Fruit fly (Drosophila melanogaster) whole organism, prepupa: ENCODE measurements around the gene plx.

Experiments used
- CG10631 ChIP-seq: fragments of 200-800 bp; sonication (Bioruptor generic); optimal IDR thresholded peaks from 2 replicates; lab custom pipeline; 2016; ENCODE audit warnings: missing biosample characterization, missing genetic modification characterization
- CG11902 ChIP-seq: fragments of 200-800 bp; sonication (Bioruptor generic); optimal IDR thresholded peaks from 3 replicates; lab custom pipeline; 2016; ENCODE audit warnings: missing biosample characterization, missing genetic modification characterization
- CG34406 ChIP-seq: fragments of 200-800 bp; sonication (Bioruptor generic); optimal IDR thresholded peaks from 3 replicates; lab custom pipeline; 2016; ENCODE audit warnings: missing biosample characterization, missing genetic modification characterization
- CG4318 ChIP-seq: fragments of 200-800 bp; sonication (Bioruptor generic); optimal IDR thresholded peaks from 3 replicates; lab custom pipeline; 2017; ENCODE audit warnings: missing biosample characterization, mild to moderate bottlenecking, missing genetic modification characterization
- CG6854 ChIP-seq: fragments of 200-800 bp; sonication (Bioruptor generic); optimal IDR thresholded peaks from 2 replicates; lab custom pipeline; 2017; ENCODE audit warnings: missing biosample characterization, mild to moderate bottlenecking, missing genetic modification characterization
- Hr39 ChIP-seq: fragments of 200-800 bp; sonication (Bioruptor generic); optimal IDR thresholded peaks from 2 replicates; lab custom pipeline; 2016; ENCODE audit warnings: missing biosample characterization, missing genetic modification characterization
- Met ChIP-seq: fragments of 200-800 bp; sonication (Bioruptor generic); optimal IDR thresholded peaks from 3 replicates; lab custom pipeline; 2016; ENCODE audit warnings: missing biosample characterization, missing genetic modification characterization
- Sox102F ChIP-seq: fragments of 200-800 bp; sonication (Bioruptor generic); optimal IDR thresholded peaks from 2 replicates; lab custom pipeline; 2016; ENCODE audit warnings: missing biosample characterization, mild to moderate bottlenecking, missing genetic modification characterization

dm6 chr3R:5682238-5682637 lies 3.4 kb upstream of the plx start:
- TF ChIP-seq Met (GFP tag; lab: Kevin White, UChicago), result no peak
- TF ChIP-seq CG4318, result no peak
- no peak for TF ChIP-seq Sox102F (GFP tag; lab: Kevin White, UChicago)
- no peak for TF ChIP-seq CG10631
- TF ChIP-seq CG34406 (GFP tag; lab: Kevin White, UChicago), result no peak
- TF ChIP-seq CG6854, result no peak
- no peak for TF ChIP-seq CG11902 (GFP tag; lab: Kevin White, UChicago)
- no peak for TF ChIP-seq Hr39 (GFP tag; lab: Kevin White, UChicago)
